Worm (Caenorhabditis elegans): ENCODE results near the gene nspc-5.

- TF ChIP-seq F57A8.1 (GFP tag; optimal IDR thresholded peaks at IDR 0.05) (no peak), unc-62 (GFP tag; optimal IDR thresholded peaks at IDR 0.05) (no peak), sea-2 (GFP tag; IDR thresholded peaks at IDR 0.05) (no peak), unc-130 (GFP tag; optimal IDR thresholded peaks at IDR 0.05) (no peak), Y67H2A.10 (GFP tag; conservative IDR thresholded peaks at IDR 0.05) (no peak), F39B2.1 (GFP tag; IDR thresholded peaks at IDR 0.05) (no peak), ets-4 (GFP tag; optimal IDR thresholded peaks at IDR 0.05) (no peak)
These were observed 32.5 kb downstream of the nspc-5 start, which contains the start of gene jmjd-3.1 for ce11 chrX:8570997-8571517.
